In the genomic region with DNA sequence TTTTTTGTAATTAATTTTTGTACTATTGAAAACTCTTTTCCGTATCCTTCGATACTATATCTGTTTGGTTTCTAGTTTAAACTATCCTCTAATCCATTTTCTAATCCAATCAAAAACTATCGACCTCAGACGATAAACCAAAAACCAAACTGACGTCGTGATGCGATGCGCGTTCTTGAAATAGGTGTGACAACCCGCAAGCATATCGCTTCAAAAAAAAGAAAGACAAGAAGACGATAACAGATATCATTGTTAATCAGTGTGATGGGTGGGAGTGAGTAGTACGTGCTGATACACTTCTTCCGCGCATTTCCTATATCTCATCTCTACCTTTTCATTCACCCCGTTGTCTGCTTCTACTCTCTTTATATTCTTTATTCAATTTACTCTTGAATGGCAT, we compare ENCODE assay signal across 1 worm cellular context.
TF ChIP-seq lines count a peak whose summit lies in the region.

A gene (plus strand): TSS at position 246 of the 400 bp plus-strand sequence.

TF ChIP-seq in whole organism, L1 larva, 84 proteins besides CTCF, POLR2A, EP300 and RAD21 (continued from another document):
- TF ChIP-seq lin-15B (tag; optimal IDR thresholded peaks at IDR 0.05; lab: Kevin White, UChicago) = no peak
- no peak for TF ChIP-seq aha-1 (tag; optimal IDR thresholded peaks at IDR 0.05; lab: Kevin White, UChicago)
- TF ChIP-seq ztf-4 (tag; optimal IDR thresholded peaks at IDR 0.05; lab: Kevin White, UChicago) = no peak
- TF ChIP-seq lin-35 (GFP tag; optimal IDR thresholded peaks at IDR 0.05; lab: Kevin White, UChicago) = no peak
- no peak for TF ChIP-seq hpl-2 (GFP tag; optimal IDR thresholded peaks at IDR 0.05; lab: Kevin White, UChicago)
- no peak for TF ChIP-seq hlh-4 (tag; optimal IDR thresholded peaks at IDR 0.05; lab: Kevin White, UChicago)
- TF ChIP-seq nhr-47 (tag; optimal IDR thresholded peaks at IDR 0.05; lab: Kevin White, UChicago) = no peak
- no peak for TF ChIP-seq pax-3 (tag; optimal IDR thresholded peaks at IDR 0.05; lab: Kevin White, UChicago)
- no peak for TF ChIP-seq nhr-76 (tag; optimal IDR thresholded peaks at IDR 0.05; lab: Kevin White, UChicago)
- TF ChIP-seq isw-1 (GFP tag; IDR thresholded peaks at IDR 0.05; lab: Robert Waterston, UW) = no peak
- no peak for TF ChIP-seq egl-13 (tag; optimal IDR thresholded peaks at IDR 0.05; lab: Kevin White, UChicago)
- TF ChIP-seq unc-30 (tag; optimal IDR thresholded peaks at IDR 0.05; lab: Kevin White, UChicago) = no peak
- TF ChIP-seq blmp-1 (tag; optimal IDR thresholded peaks at IDR 0.05; lab: Kevin White, UChicago) = peak; percentile 77
- TF ChIP-seq mep-1 (tag; optimal IDR thresholded peaks at IDR 0.05; lab: Kevin White, UChicago) = no peak
- TF ChIP-seq ceh-8 (GFP tag; optimal IDR thresholded peaks at IDR 0.05; lab: Kevin White, UChicago) = no peak
- no peak for TF ChIP-seq ama-1 (optimal IDR thresholded peaks at IDR 0.05; lab: Kevin White, UChicago)
- no peak for TF ChIP-seq F16B12.6 (tag; optimal IDR thresholded peaks at IDR 0.05; lab: Kevin White, UChicago)
- TF ChIP-seq unc-62 (GFP tag; optimal IDR thresholded peaks at IDR 0.05; lab: Kevin White, UChicago) = no peak
- TF ChIP-seq elt-3 (tag; optimal IDR thresholded peaks at IDR 0.05; lab: Kevin White, UChicago) = peak in 5 of 6 experiments; percentile 16 to 73 (median 67)
- no peak for TF ChIP-seq fos-1 (tag; optimal IDR thresholded peaks at IDR 0.05; lab: Kevin White, UChicago)
